Fruit fly (Drosophila melanogaster) whole organism: ENCODE results near the gene Sec16.

Experiments used
- CG8478 ChIP-seq: fragments of >200 bp; optimal IDR thresholded peaks from 2 replicates; lab custom pipeline; 2018; ENCODE audit warnings: inconsistent platforms
- Dll ChIP-seq: fragments of >200 bp; optimal IDR thresholded peaks from 2 replicates; lab custom pipeline; 2017
- EcR ChIP-seq, 2 experiments: fragments of >200 bp; optimal IDR thresholded peaks; 2 replicates each; lab custom pipeline; 2017; ENCODE audit warnings: missing biosample characterization in 2 of 2, missing genetic modification characterization in 2 of 2, missing genetic modification reagents in 2 of 2
- pan ChIP-seq: fragments of >200 bp; optimal IDR thresholded peaks from 2 replicates; lab custom pipeline; 2017
- psq ChIP-seq: fragments of >200 bp; optimal IDR thresholded peaks from 2 replicates; lab custom pipeline; 2017
- usp ChIP-seq: fragments of >200 bp; optimal IDR thresholded peaks from 2 replicates; lab custom pipeline; 2017; ENCODE audit warnings: missing biosample characterization, missing genetic modification characterization, mixed read lengths

Sec16 gene

dm6 chrX:12658999-12659560, 63.2 kb downstream of the Sec16 start, which contains the start of gene Tis11:
Gene Tis11 (plus strand): TSS chrX:12659415.
- TF ChIP-seq usp (GFP tag; lab: Kevin White, UChicago) (no peak), psq (lab: Kevin White, UChicago) (no peak), CG8478 (lab: Kevin White, UChicago) (no peak), Dll (lab: Kevin White, UChicago) (no peak), pan (lab: Kevin White, UChicago) (no peak), EcR (GFP tag; optimal IDR thresholded peaks at IDR 0.05; lab: Kevin White, UChicago) (no peak)
